Worm (Caenorhabditis elegans) whole organism, midembryonic: ENCODE results near the gene clh-4.

ENCODE experiments used
- T22C8.4 ChIP-seq: fragments of 200-800 bp; sonication (Bioruptor generic); IDR thresholded peaks from 2 replicates; pipeline ENCODE4 v1.3.6; 2022; ENCODE audit warnings: missing genetic modification characterization, missing compliant biosample characterization
- cog-1 ChIP-seq: sonication (generic microtip); optimal IDR thresholded peaks from 2 replicates; lab custom pipeline; 2016; ENCODE audit warnings: missing genetic modification characterization, missing compliant biosample characterization
- flt-1 ChIP-seq: fragments of 200-800 bp; sonication (Bioruptor generic); IDR thresholded peaks from 2 replicates; pipeline ENCODE4 v1.3.6; 2022; ENCODE audit warnings: missing genetic modification characterization, missing compliant biosample characterization
- klf-2 ChIP-seq: fragments of 200-800 bp; sonication (Bioruptor generic); conservative IDR thresholded peaks from 2 replicates; pipeline ENCODE4 v1.3.6; 2022; ENCODE audit warnings: missing genetic modification reagents, missing genetic modification characterization, missing compliant biosample characterization
- med-1 ChIP-seq: sonication (generic microtip); optimal IDR thresholded peaks from 2 replicates; lab custom pipeline; 2017; ENCODE audit warnings: missing genetic modification characterization, mild to moderate bottlenecking, missing compliant biosample characterization, antibody characterized with exemption, missing genetic modification reagents; ENCODE audit not compliant: insufficient read depth
- ref-1 ChIP-seq: fragments of 200-800 bp; sonication (Bioruptor generic); conservative IDR thresholded peaks from 2 replicates; pipeline ENCODE4 v1.3.6; 2022; ENCODE audit warnings: missing genetic modification reagents, missing genetic modification characterization, missing compliant biosample characterization
- tab-1 ChIP-seq: fragments of 200-800 bp; sonication (Bioruptor generic); IDR thresholded peaks from 2 replicates; pipeline ENCODE4 v1.3.6; 2022; ENCODE audit warnings: missing genetic modification characterization, missing compliant biosample characterization
- ztf-23 ChIP-seq: fragments of 200-800 bp; sonication (Bioruptor generic); IDR thresholded peaks from 2 replicates; pipeline ENCODE4 v1.3.6; 2022; ENCODE audit warnings: missing genetic modification reagents, missing genetic modification characterization, missing compliant biosample characterization
- ztf-29 ChIP-seq: fragments of 200-800 bp; sonication (Bioruptor generic); IDR thresholded peaks from 2 replicates; pipeline ENCODE4 v1.3.6; 2022; ENCODE audit warnings: missing genetic modification reagents, missing genetic modification characterization, missing compliant biosample characterization

clh-4 gene

DNA sequence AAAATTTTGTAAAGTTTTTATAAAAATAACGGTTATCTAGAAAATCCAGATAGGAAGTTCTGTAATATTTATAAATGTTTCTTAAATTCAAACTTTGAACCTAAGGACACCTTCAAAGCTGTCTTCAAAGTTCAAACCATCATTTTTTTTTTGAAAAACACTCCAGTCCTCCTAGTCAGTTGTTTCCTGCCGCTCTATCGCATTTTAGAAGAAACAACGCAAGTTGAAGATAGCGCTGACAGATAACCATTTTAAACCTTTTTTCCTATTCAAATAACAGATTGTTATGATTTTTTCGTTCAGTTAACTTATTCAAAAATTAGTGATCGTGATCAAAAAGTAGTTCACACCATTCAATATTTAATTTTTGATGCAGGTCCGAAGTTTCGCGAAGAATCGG is 33.0 kb upstream of the clh-4 start:
- TF ChIP-seq cog-1 (tag; lab: Kevin White, UChicago) (no peak), ztf-29 (GFP tag; lab: Robert Waterston, UW) (no peak), tab-1 (GFP tag; lab: Robert Waterston, UW) (no peak), T22C8.4 (GFP tag; lab: Robert Waterston, UW) (no peak), ztf-23 (GFP tag; lab: Robert Waterston, UW) (no peak), med-1 (GFP tag; lab: Kevin White, UChicago) (no peak), klf-2 (GFP tag; lab: Robert Waterston, UW) (no peak), ref-1 (GFP tag; lab: Robert Waterston, UW) (no peak), flt-1 (GFP tag; lab: Robert Waterston, UW) (no peak)

DNA sequence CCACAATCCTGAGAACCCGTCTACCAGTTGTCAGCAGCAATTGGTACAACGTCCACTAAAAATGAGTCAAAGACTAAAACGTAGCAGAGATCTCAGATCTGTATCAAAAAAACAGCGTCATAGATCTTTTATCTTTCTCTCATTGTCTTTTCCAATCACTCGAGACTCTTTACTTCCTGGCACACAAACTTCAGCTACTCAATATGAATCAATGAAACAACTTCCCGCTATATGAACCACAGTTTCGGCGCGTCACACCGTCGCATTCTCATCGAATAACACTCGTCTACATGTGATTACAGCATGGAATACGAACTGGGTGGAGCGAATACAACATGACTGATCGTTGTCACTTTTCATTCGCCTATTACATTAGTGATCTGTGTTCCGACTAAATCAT is 31.9 kb upstream of the clh-4 start:
- TF ChIP-seq ztf-23 (GFP tag; lab: Robert Waterston, UW) (no peak), tab-1 (GFP tag; lab: Robert Waterston, UW) (no peak), klf-2 (GFP tag; lab: Robert Waterston, UW) (no peak), ref-1 (GFP tag; lab: Robert Waterston, UW) (no peak), flt-1 (GFP tag; lab: Robert Waterston, UW) (no peak), T22C8.4 (GFP tag; lab: Robert Waterston, UW) (no peak), med-1 (GFP tag; lab: Kevin White, UChicago) (no peak), ztf-29 (GFP tag; lab: Robert Waterston, UW) (no peak), cog-1 (tag; lab: Kevin White, UChicago) (no peak)

DNA sequence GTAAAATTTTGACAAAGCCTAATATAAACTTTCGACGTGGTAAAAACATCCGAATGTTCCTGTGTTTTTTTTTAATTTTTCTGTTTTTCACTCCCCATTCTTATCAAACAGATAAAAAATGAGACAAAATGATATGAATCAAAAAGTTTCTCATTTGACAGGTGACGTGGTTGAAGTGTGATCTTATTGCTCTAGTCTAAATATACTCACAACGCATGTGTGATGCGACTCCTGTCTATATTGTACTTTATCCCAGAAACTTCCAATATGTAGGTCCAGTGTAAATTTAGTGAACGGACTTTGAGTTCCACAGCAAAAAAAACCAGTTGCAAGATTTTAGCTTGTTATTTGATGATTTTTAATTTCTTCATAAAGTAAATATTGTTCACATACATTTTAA is 31.0 kb upstream of the clh-4 start:
- TF ChIP-seq ztf-23 (GFP tag; lab: Robert Waterston, UW) (no peak), ref-1 (GFP tag; lab: Robert Waterston, UW) (no peak), T22C8.4 (GFP tag; lab: Robert Waterston, UW) (no peak), cog-1 (tag; lab: Kevin White, UChicago) (no peak), ztf-29 (GFP tag; lab: Robert Waterston, UW) (no peak), tab-1 (GFP tag; lab: Robert Waterston, UW) (no peak), klf-2 (GFP tag; lab: Robert Waterston, UW) (no peak), med-1 (GFP tag; lab: Kevin White, UChicago) (no peak), flt-1 (GFP tag; lab: Robert Waterston, UW) (no peak)

DNA sequence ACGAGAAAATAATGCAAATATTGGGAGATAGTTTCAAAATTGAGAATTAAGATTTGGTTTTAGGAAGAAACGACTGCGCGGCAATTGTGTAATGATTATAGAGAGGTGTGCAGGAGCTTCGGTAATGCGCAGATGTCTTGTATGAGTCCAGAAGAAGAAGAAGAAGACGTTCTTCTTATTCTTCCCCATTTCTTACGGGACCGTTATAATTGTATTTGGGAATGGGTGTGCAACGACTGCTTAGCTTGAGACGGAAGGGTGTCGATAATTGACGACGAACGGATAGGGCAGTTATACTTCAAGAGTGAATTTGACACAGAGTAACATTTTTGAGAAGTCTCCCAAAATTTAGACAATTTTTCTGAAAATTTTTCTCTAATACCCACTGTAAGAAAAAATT is 28.3 kb upstream of the clh-4 start:
- TF ChIP-seq T22C8.4 (GFP tag; lab: Robert Waterston, UW): no peak
- TF ChIP-seq med-1 (GFP tag; lab: Kevin White, UChicago): no peak
- no peak for TF ChIP-seq ztf-23 (GFP tag; lab: Robert Waterston, UW)
- no peak for TF ChIP-seq flt-1 (GFP tag; lab: Robert Waterston, UW)
- TF ChIP-seq klf-2 (GFP tag; lab: Robert Waterston, UW): no peak

DNA sequence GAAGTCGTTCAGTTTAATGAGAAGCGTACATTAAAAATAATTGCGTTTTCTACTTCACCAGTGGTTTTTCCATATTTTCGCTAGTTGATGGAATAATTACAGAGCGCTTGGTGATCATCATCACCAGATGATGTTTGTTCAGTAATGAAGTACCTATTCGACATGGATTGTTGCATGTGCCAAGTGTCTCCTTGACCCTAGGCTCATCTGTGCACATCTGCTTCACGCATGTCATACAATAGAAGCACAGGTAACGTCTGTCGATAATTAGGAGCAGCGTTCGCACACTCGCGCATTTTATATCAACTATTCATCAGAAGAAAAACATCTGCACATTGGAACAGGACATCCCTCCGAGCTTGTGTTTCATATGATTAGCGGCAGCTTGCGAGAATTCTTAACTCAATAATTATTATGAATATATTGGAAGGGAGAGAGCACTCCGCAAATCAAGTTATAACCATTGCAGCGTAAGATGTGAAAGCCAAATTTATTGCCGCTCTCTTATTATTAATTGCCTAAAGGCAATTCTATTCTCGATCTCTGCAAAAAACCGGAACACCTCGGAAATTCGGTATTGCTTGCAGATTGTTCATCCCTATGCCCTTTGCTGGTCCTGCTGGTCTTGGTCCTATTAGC is 24.9 kb upstream of the clh-4 start:
- TF ChIP-seq ref-1 (GFP tag; lab: Robert Waterston, UW) (no peak), ztf-29 (GFP tag; lab: Robert Waterston, UW) (no peak), med-1 (GFP tag; lab: Kevin White, UChicago) (no peak), cog-1 (tag; lab: Kevin White, UChicago) (no peak), flt-1 (GFP tag; lab: Robert Waterston, UW) (no peak), klf-2 (GFP tag; lab: Robert Waterston, UW) (no peak), T22C8.4 (GFP tag; lab: Robert Waterston, UW) (no peak), ztf-23 (GFP tag; lab: Robert Waterston, UW) (no peak), tab-1 (GFP tag; lab: Robert Waterston, UW) (no peak)

DNA sequence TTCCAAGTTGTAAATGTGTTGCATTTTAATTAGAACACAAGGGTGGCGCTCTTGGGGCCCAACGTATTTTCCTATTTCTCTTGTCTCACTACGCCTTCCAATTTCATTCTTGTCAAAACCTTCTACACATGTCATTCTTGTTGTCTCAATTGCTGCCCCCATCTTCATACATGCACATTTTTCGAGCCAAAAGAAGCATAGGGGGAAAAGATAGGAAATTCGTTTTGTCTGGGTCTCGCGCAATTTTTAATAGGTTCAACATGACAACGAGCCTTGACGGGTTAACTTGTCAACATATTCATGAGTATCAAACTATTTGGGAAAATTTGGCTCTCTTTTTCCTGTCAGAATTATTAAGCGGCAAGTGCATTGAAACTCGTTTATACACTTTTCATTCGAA is 23.0 kb upstream of the clh-4 start:
- TF ChIP-seq T22C8.4 (GFP tag; lab: Robert Waterston, UW): no peak
- no peak for TF ChIP-seq klf-2 (GFP tag; lab: Robert Waterston, UW)
- no peak for TF ChIP-seq ref-1 (GFP tag; lab: Robert Waterston, UW)
- no peak for TF ChIP-seq tab-1 (GFP tag; lab: Robert Waterston, UW)
- TF ChIP-seq ztf-23 (GFP tag; lab: Robert Waterston, UW): no peak

DNA sequence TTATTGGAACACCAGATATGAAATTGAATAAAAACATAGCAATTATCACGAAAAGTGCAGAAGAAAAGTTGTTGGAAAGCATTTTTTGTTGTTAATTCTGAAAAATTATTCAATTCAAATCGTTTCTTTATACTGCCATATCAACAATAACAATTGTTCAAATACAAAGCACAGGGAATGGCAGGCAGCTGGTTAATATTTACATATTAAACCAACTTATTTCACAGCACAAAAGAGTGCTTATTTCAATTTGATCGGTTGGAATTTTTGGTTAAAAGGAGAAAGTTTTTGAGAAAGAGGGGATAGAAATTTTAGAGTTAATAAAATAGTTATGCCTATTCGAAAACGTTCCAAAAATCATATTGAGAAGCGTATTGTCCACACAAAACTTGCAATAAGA is 20.6 kb upstream of the clh-4 start, which contains the start of gene F09F9.3:
Gene F09F9.3 (minus strand): TSS at position 101 of the 400 bp plus-strand sequence.
- no peak for TF ChIP-seq med-1 (GFP tag; lab: Kevin White, UChicago)
- TF ChIP-seq ztf-23 (GFP tag; lab: Robert Waterston, UW): no peak
- TF ChIP-seq klf-2 (GFP tag; lab: Robert Waterston, UW): no peak
- no peak for TF ChIP-seq T22C8.4 (GFP tag; lab: Robert Waterston, UW)
- no peak for TF ChIP-seq tab-1 (GFP tag; lab: Robert Waterston, UW)
- no peak for TF ChIP-seq ref-1 (GFP tag; lab: Robert Waterston, UW)
- TF ChIP-seq cog-1 (tag; lab: Kevin White, UChicago): no peak
- no peak for TF ChIP-seq ztf-29 (GFP tag; lab: Robert Waterston, UW)
- TF ChIP-seq flt-1 (GFP tag; lab: Robert Waterston, UW): no peak

DNA sequence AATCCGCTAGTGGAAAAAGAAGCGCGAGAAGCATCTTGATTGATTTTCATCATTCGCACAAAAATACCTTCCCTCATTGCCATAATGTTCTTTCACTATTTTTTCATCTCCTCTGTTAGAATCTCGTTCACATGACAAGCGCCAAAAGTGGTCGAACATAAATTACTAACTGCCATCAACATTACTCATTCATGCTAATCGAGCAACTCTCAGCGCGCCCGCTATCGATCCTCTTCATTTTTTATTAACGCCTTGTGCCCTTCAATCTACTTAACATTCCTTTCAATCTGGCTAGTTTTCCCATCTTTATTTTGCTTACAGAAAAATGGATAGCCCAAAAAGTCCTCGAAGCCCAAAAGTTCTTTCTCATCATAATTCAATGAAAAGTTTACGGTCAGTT is 17.3 kb upstream of the clh-4 start, which contains the start of gene F09F9.5:
Gene F09F9.5 (plus strand): TSS at position 301 of the 400 bp plus-strand sequence.
- TF ChIP-seq cog-1 (tag; lab: Kevin White, UChicago) (no peak), med-1 (GFP tag; lab: Kevin White, UChicago) (no peak), ref-1 (GFP tag; lab: Robert Waterston, UW) (no peak), flt-1 (GFP tag; lab: Robert Waterston, UW) (no peak)

DNA sequence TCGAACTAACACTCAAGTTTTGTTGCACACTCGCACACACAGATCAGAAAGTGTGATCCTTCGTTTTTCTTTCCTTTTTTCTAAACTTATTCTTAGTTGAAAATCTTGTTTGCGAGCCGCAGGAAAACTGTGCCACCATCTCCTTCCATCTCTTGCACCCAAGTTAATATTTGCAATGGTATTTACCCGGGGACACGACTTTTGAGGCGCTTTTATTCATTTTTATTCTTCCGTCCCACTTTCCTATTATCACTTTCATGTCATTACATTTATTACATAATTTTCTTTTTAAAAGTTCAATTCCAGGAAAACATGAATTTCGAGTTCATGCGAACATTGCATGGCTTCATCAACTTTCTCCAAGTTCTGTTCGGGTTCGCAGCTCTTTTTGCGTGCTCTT is 14.7 kb upstream of the clh-4 start, which contains the start of gene F09F9.1:
Gene F09F9.1 (plus strand): TSS at position 301 of the 400 bp plus-strand sequence.
- TF ChIP-seq ztf-29 (GFP tag; lab: Robert Waterston, UW) (no peak), klf-2 (GFP tag; lab: Robert Waterston, UW) (no peak), ref-1 (GFP tag; lab: Robert Waterston, UW) (no peak), med-1 (GFP tag; lab: Kevin White, UChicago) (no peak), cog-1 (tag; lab: Kevin White, UChicago) (no peak), flt-1 (GFP tag; lab: Robert Waterston, UW) (no peak), tab-1 (GFP tag; lab: Robert Waterston, UW) (no peak), ztf-23 (GFP tag; lab: Robert Waterston, UW) (no peak), T22C8.4 (GFP tag; lab: Robert Waterston, UW) (no peak)
